1 fruit fly cellular context compared by ENCODE assay signal in the genomic region with DNA sequence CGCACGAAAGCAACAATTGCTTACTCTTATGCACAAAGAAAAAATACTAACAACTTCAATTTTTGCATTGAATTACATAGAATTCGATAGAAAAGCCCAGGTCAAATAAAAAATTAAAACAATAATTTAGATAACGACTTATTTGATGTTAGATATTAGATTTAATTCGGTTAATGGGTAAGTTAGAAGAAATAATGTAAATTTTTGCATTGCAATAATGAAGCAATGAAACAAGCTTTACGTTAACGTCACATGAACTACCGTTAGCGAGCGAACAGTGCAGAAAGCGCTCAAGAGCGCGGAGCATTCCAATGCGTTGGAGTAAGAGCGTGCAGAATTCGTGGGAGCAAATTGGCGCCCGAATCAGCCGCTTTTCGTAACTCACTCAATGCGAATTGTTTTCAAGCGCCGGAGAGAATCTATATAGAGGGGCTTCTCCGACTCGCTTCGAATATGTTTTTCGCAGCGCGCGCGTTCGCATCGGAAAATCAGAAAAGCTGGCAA.
A peak's percentile ranks its signal among the peaks of the same experiment; 100 is the strongest.
TF ChIP-seq lines count a peak whose summit lies in the region.

A gene (plus strand): TSS at position 454 of the 504 bp plus-strand sequence.

TF ChIP-seq in whole organism, embryonic, 481 proteins besides CTCF, POLR2A, EP300 and RAD21 (continued from another document):
- TF ChIP-seq Sox102F (GFP tag; optimal IDR thresholded peaks at IDR 0.05; lab: Kevin White, UChicago), result peak; percentile 39
- TF ChIP-seq Dip3 (GFP tag; optimal IDR thresholded peaks at IDR 0.05; lab: Kevin White, UChicago), result no peak
- TF ChIP-seq jing (GFP tag; optimal IDR thresholded peaks at IDR 0.05; lab: Kevin White, UChicago), result no peak
- TF ChIP-seq unpg (GFP tag; optimal IDR thresholded peaks at IDR 0.05; lab: Kevin White, UChicago), result peak; percentile 25
- TF ChIP-seq H2.0 (GFP tag; IDR thresholded peaks at IDR 0.05; lab: Robert Waterston, UW), result no peak
- peak; percentile 20 for TF ChIP-seq kah (GFP tag; optimal IDR thresholded peaks at IDR 0.05; lab: Kevin White, UChicago)
- TF ChIP-seq CG17359 (tag; optimal IDR thresholded peaks at IDR 0.05; lab: Kevin White, UChicago), result peak; percentile 78
- peak; percentile 94 for TF ChIP-seq z (GFP tag; IDR thresholded peaks at IDR 0.05; lab: Robert Waterston, UW)
- peak; percentile 17 for TF ChIP-seq trem (tag; optimal IDR thresholded peaks at IDR 0.05; lab: Kevin White, UChicago)
- no peak for TF ChIP-seq CG30020 (tag; optimal IDR thresholded peaks at IDR 0.05; lab: Kevin White, UChicago)
- TF ChIP-seq CG3847 (GFP tag; IDR thresholded peaks at IDR 0.05; lab: Robert Waterston, UW), result no peak
- TF ChIP-seq bsh (GFP tag; optimal IDR thresholded peaks at IDR 0.05; lab: Kevin White, UChicago), result peak in 1 of 2 experiments; percentile 6
- no peak for TF ChIP-seq Hr39 (optimal IDR thresholded peaks at IDR 0.05; lab: Kevin White, UChicago)
- TF ChIP-seq CG13775 (GFP tag; optimal IDR thresholded peaks at IDR 0.05; lab: Kevin White, UChicago), result no peak
- no peak for TF ChIP-seq CG8478 (optimal IDR thresholded peaks at IDR 0.05; lab: Kevin White, UChicago)
- TF ChIP-seq nerfin-2 (GFP tag; IDR thresholded peaks at IDR 0.05; lab: Robert Waterston, UW; ENCODE audit: partially characterized antibody), result no peak
- peak; percentile 95 for TF ChIP-seq CG9437 (GFP tag; optimal IDR thresholded peaks at IDR 0.05; lab: Kevin White, UChicago)
- peak; percentile 12 for TF ChIP-seq CG10979 (tag; optimal IDR thresholded peaks at IDR 0.05; lab: Kevin White, UChicago)
- no peak for TF ChIP-seq CG13123 (GFP tag; optimal IDR thresholded peaks at IDR 0.05; lab: Kevin White, UChicago)
- TF ChIP-seq CG10431 (GFP tag; optimal IDR thresholded peaks at IDR 0.05; lab: Kevin White, UChicago), result no peak
- TF ChIP-seq ranshi (GFP tag; IDR thresholded peaks at IDR 0.05; lab: Robert Waterston, UW), result no peak
- TF ChIP-seq Elba2 (GFP tag; optimal IDR thresholded peaks at IDR 0.05; lab: Kevin White, UChicago), result no peak
- TF ChIP-seq MESR4 (GFP tag; optimal IDR thresholded peaks at IDR 0.05; lab: Kevin White, UChicago), result no peak
- TF ChIP-seq Camta (GFP tag; optimal IDR thresholded peaks at IDR 0.05; lab: Kevin White, UChicago), result no peak
- no peak for TF ChIP-seq sens (GFP tag; lab: Kevin White, UChicago)
- TF ChIP-seq CG15011 (GFP tag; optimal IDR thresholded peaks at IDR 0.05; lab: Kevin White, UChicago), result peak; percentile 39
- no peak for TF ChIP-seq Ravus (GFP tag; IDR thresholded peaks at IDR 0.05; lab: Robert Waterston, UW)
- no peak for TF ChIP-seq ash1 (GFP tag; optimal IDR thresholded peaks at IDR 0.05; lab: Kevin White, UChicago)
- no peak for TF ChIP-seq CG7271 (tag; optimal IDR thresholded peaks at IDR 0.05; lab: Kevin White, UChicago)
- TF ChIP-seq shn (GFP tag; optimal IDR thresholded peaks at IDR 0.05; lab: Kevin White, UChicago), result no peak
- TF ChIP-seq Med (GFP tag; lab: Kevin White, UChicago), result peak; percentile 35
- no peak for TF ChIP-seq C15 (GFP tag; IDR thresholded peaks at IDR 0.05; lab: Robert Waterston, UW)
- no peak for TF ChIP-seq CG17912 (GFP tag; optimal IDR thresholded peaks at IDR 0.05; lab: Kevin White, UChicago)
- peak; percentile 29 for TF ChIP-seq CG6683 (GFP tag; optimal IDR thresholded peaks at IDR 0.05; lab: Kevin White, UChicago)
- peak; percentile 10 for TF ChIP-seq CG7839 (tag; optimal IDR thresholded peaks at IDR 0.05; lab: Kevin White, UChicago)
- no peak for TF ChIP-seq sc (optimal IDR thresholded peaks at IDR 0.05; lab: Kevin White, UChicago)
- no peak for TF ChIP-seq sc (GFP tag; optimal IDR thresholded peaks at IDR 0.05; lab: Kevin White, UChicago)
- no peak for TF ChIP-seq ato (GFP tag; IDR thresholded peaks at IDR 0.05; lab: Robert Waterston, UW; ENCODE audit: partially characterized antibody)
- no peak for TF ChIP-seq cg (GFP tag; optimal IDR thresholded peaks at IDR 0.05; lab: Kevin White, UChicago)
- TF ChIP-seq ase (GFP tag; IDR thresholded peaks at IDR 0.05; lab: Robert Waterston, UW), result peak; percentile 54; the same call in 1 of the 3 replicates
- TF ChIP-seq knrl (GFP tag; IDR thresholded peaks at IDR 0.05; lab: Robert Waterston, UW; ENCODE audit: partially characterized antibody), result no peak
- TF ChIP-seq CG5180 (GFP tag; optimal IDR thresholded peaks at IDR 0.05; lab: Kevin White, UChicago), result peak; percentile 38
- 0 out of 2 replicates have a peak, but pooled peaks have one; percentile 14 for TF ChIP-seq gsb (GFP tag; IDR thresholded peaks at IDR 0.05; lab: Robert Waterston, UW)
- TF ChIP-seq CG8388 (GFP tag; optimal IDR thresholded peaks at IDR 0.05; lab: Kevin White, UChicago), result no peak
- TF ChIP-seq Fer3 (tag; optimal IDR thresholded peaks at IDR 0.05; lab: Kevin White, UChicago), result peak; percentile 73
- TF ChIP-seq br (optimal IDR thresholded peaks at IDR 0.05; lab: Kevin White, UChicago), result no peak
- peak; percentile 48 for TF ChIP-seq CG11504 (tag; optimal IDR thresholded peaks at IDR 0.05; lab: Kevin White, UChicago)
- TF ChIP-seq lilli (GFP tag; optimal IDR thresholded peaks at IDR 0.05; lab: Kevin White, UChicago), result peak; percentile 21
- no peak for TF ChIP-seq gt (GFP tag; IDR thresholded peaks at IDR 0.05; lab: Robert Waterston, UW)
- no peak for TF ChIP-seq CG14667 (GFP tag; IDR thresholded peaks at IDR 0.05; lab: Robert Waterston, UW)
- peak; percentile 9 for TF ChIP-seq CG10209 (GFP tag; optimal IDR thresholded peaks at IDR 0.05; lab: Kevin White, UChicago)
- peak; percentile 22 for TF ChIP-seq CG17385 (GFP tag; optimal IDR thresholded peaks at IDR 0.05; lab: Kevin White, UChicago)
- TF ChIP-seq CG2199 (GFP tag; IDR thresholded peaks at IDR 0.05; lab: Robert Waterston, UW), result no peak
- TF ChIP-seq maf-S (GFP tag; optimal IDR thresholded peaks at IDR 0.05; lab: Kevin White, UChicago), result no peak
- 0 out of 2 replicates have a peak, but pooled peaks have one; percentile 18 for TF ChIP-seq CG32772 (GFP tag; IDR thresholded peaks at IDR 0.05; lab: Robert Waterston, UW)
- TF ChIP-seq Blimp-1 (GFP tag; optimal IDR thresholded peaks at IDR 0.05; lab: Kevin White, UChicago), result peak; percentile 51
- no peak for TF ChIP-seq Dip2 (GFP tag; IDR thresholded peaks at IDR 0.05; lab: Robert Waterston, UW)
- no peak for TF ChIP-seq GATAe (GFP tag; conservative IDR thresholded peaks at IDR 0.05; lab: Robert Waterston, UW)
- peak; percentile 86 for TF ChIP-seq CG18599 (GFP tag; optimal IDR thresholded peaks at IDR 0.05; lab: Kevin White, UChicago)
- no peak for TF ChIP-seq CkIIα-i1 (GFP tag; IDR thresholded peaks at IDR 0.05; lab: Robert Waterston, UW)
- no peak for TF ChIP-seq CG9876 (GFP tag; optimal IDR thresholded peaks at IDR 0.05; lab: Kevin White, UChicago)
- TF ChIP-seq Jarid2 (GFP tag; optimal IDR thresholded peaks at IDR 0.05; lab: Kevin White, UChicago), result peak; percentile 24
- no peak for TF ChIP-seq Oaz (GFP tag; IDR thresholded peaks at IDR 0.05; lab: Robert Waterston, UW)
- TF ChIP-seq CG11456 (GFP tag; IDR thresholded peaks at IDR 0.05; lab: Robert Waterston, UW), result no peak
- peak; percentile 21 for TF ChIP-seq Dek (tag; optimal IDR thresholded peaks at IDR 0.05; lab: Kevin White, UChicago)
- peak; percentile 26; the same call in 1 of the 3 replicates for TF ChIP-seq tgo (GFP tag; IDR thresholded peaks at IDR 0.05; lab: Robert Waterston, UW)
- peak; percentile 7 for TF ChIP-seq CG8924 (tag; optimal IDR thresholded peaks at IDR 0.05; lab: Kevin White, UChicago)
- TF ChIP-seq CG4707 (GFP tag; optimal IDR thresholded peaks at IDR 0.05; lab: Kevin White, UChicago), result no peak
- TF ChIP-seq Deaf1 (tag; optimal IDR thresholded peaks at IDR 0.05; lab: Kevin White, UChicago), result peak; percentile 41
- TF ChIP-seq CG2202 (tag; optimal IDR thresholded peaks at IDR 0.05; lab: Kevin White, UChicago), result no peak
- no peak for TF ChIP-seq Sry-β (GFP tag; optimal IDR thresholded peaks at IDR 0.05; lab: Kevin White, UChicago)
- TF ChIP-seq Hsf (GFP tag; optimal IDR thresholded peaks at IDR 0.05; lab: Kevin White, UChicago), result no peak
- TF ChIP-seq CG18764 (GFP tag; optimal IDR thresholded peaks at IDR 0.05; lab: Kevin White, UChicago), result peak; percentile 19
- peak in 1 of 2 experiments; percentile 58 for TF ChIP-seq Hr51 (GFP tag; optimal IDR thresholded peaks at IDR 0.05; lab: Kevin White, UChicago)
- TF ChIP-seq CG4282 (GFP tag; optimal IDR thresholded peaks at IDR 0.05; lab: Kevin White, UChicago), result no peak
- TF ChIP-seq sd (tag; optimal IDR thresholded peaks at IDR 0.05; lab: Kevin White, UChicago), result peak; percentile 34
- no peak for TF ChIP-seq CG6654 (GFP tag; optimal IDR thresholded peaks at IDR 0.05; lab: Kevin White, UChicago)
- TF ChIP-seq CG15479 (GFP tag; optimal IDR thresholded peaks at IDR 0.05; lab: Kevin White, UChicago), result no peak
- no peak for TF ChIP-seq oc (tag; optimal IDR thresholded peaks at IDR 0.05; lab: Kevin White, UChicago)
- TF ChIP-seq Hr78 (GFP tag; optimal IDR thresholded peaks at IDR 0.05; lab: Kevin White, UChicago), result no peak
- no peak for TF ChIP-seq Six4 (GFP tag; optimal IDR thresholded peaks at IDR 0.05; lab: Kevin White, UChicago)
- TF ChIP-seq CG3163 (GFP tag; optimal IDR thresholded peaks at IDR 0.05; lab: Kevin White, UChicago), result peak; percentile 91
- peak in 1 of 2 experiments; percentile 13 for TF ChIP-seq dpn (GFP tag; optimal IDR thresholded peaks at IDR 0.05; lab: Kevin White, UChicago)
